Worm (Caenorhabditis elegans) whole organism, young adult: Measurements from ENCODE around the gene try-11.

Source experiments
- F10E7.11 ChIP-seq: sonication (generic microtip); optimal IDR thresholded peaks from 2 replicates; lab custom pipeline; 2017; ENCODE audit warnings: mild to moderate bottlenecking, missing genetic modification characterization, moderate library complexity, missing compliant biosample characterization
- F33H1.4 ChIP-seq: fragments of 200-800 bp; sonication (Bioruptor generic); IDR thresholded peaks from 2 replicates; pipeline ENCODE4 v1.3.6; 2022; ENCODE audit warnings: missing genetic modification reagents, missing genetic modification characterization, missing compliant biosample characterization
- F37B4.10 ChIP-seq: fragments of 200-800 bp; sonication (Bioruptor generic); IDR thresholded peaks from 2 replicates; pipeline ENCODE4 v1.3.6; 2022; ENCODE audit warnings: missing genetic modification characterization, missing compliant biosample characterization
- F52B5.7 ChIP-seq: sonication (generic microtip); optimal IDR thresholded peaks from 2 replicates; lab custom pipeline; 2016; ENCODE audit warnings: mild to moderate bottlenecking, missing genetic modification characterization, missing compliant biosample characterization
- F55B11.4 ChIP-seq: sonication (generic microtip); optimal IDR thresholded peaks from 2 replicates; lab custom pipeline; 2016; ENCODE audit warnings: missing compliant biosample characterization, missing genetic modification characterization, borderline replicate concordance; ENCODE audit not compliant: insufficient read depth
- F57C9.4 ChIP-seq: sonication (generic microtip); optimal IDR thresholded peaks from 2 replicates; lab custom pipeline; 2017; ENCODE audit warnings: mild to moderate bottlenecking, missing genetic modification characterization, missing compliant biosample characterization
- K11D2.4 ChIP-seq: fragments of 200-800 bp; sonication (Bioruptor generic); IDR thresholded peaks from 2 replicates; pipeline ENCODE4 v1.3.6; 2022; ENCODE audit warnings: missing genetic modification reagents, missing genetic modification characterization, missing compliant biosample characterization
- K12H6.12 ChIP-seq: fragments of 200-800 bp; sonication (Bioruptor generic); optimal IDR thresholded peaks from 2 replicates; lab custom pipeline; 2018; ENCODE audit warnings: mild to moderate bottlenecking, missing genetic modification characterization, missing compliant biosample characterization
- T07F8.4 ChIP-seq: sonication (generic microtip); optimal IDR thresholded peaks from 2 replicates; lab custom pipeline; 2016; ENCODE audit warnings: mild to moderate bottlenecking, missing genetic modification characterization, moderate library complexity, missing compliant biosample characterization
- Y56A3A.18 ChIP-seq: fragments of 200-800 bp; sonication (Bioruptor generic); IDR thresholded peaks from 2 replicates; pipeline ENCODE4 v1.3.6; 2022; ENCODE audit warnings: missing genetic modification reagents, missing genetic modification characterization, missing compliant biosample characterization
- Y95B8A.8 ChIP-seq: fragments of 200-800 bp; sonication (Bioruptor generic); IDR thresholded peaks from 2 replicates; pipeline ENCODE4 v1.3.6; 2022; ENCODE audit warnings: missing genetic modification reagents, missing genetic modification characterization, missing compliant biosample characterization
- ZK185.1 ChIP-seq: sonication (generic microtip); optimal IDR thresholded peaks from 2 replicates; lab custom pipeline; 2016; ENCODE audit warnings: mild to moderate bottlenecking, missing genetic modification characterization, missing compliant biosample characterization; ENCODE audit not compliant: poor library complexity, severe bottlenecking
- aptf-3 ChIP-seq: fragments of 200-800 bp; sonication (Bioruptor generic); IDR thresholded peaks from 2 replicates; pipeline ENCODE4 v1.3.6; 2022; ENCODE audit warnings: missing genetic modification characterization, missing compliant biosample characterization
- atf-7 ChIP-seq: sonication (generic microtip); optimal IDR thresholded peaks from 2 replicates; lab custom pipeline; 2017; ENCODE audit warnings: mild to moderate bottlenecking, missing genetic modification characterization, missing compliant biosample characterization
- bed-1 ChIP-seq: fragments of 200-800 bp; sonication (Bioruptor generic); IDR thresholded peaks from 2 replicates; pipeline ENCODE4 v1.3.6; 2022; ENCODE audit warnings: missing genetic modification reagents, missing genetic modification characterization, missing compliant biosample characterization
- cebp-1 ChIP-seq, 2 experiments: fragments of 200-800 bp in 1 of 2; sonication (Bioruptor generic) in 1 of 2; sonication (generic microtip) in 1 of 2; IDR thresholded peaks in 1 of 2; optimal IDR thresholded peaks in 1 of 2; 2 replicates each; pipeline versions ENCODE4 v1.3.6 to Lab custom; 2017 to 2022; ENCODE audit warnings: missing compliant biosample characterization in 2 of 2, missing genetic modification characterization in 2 of 2, mild to moderate bottlenecking in 1 of 2, missing genetic modification reagents in 1 of 2, moderate library complexity in 1 of 2
- cebp-2 ChIP-seq: fragments of 200-800 bp; sonication (Bioruptor generic); IDR thresholded peaks from 2 replicates; pipeline ENCODE4 v1.3.6; 2022; ENCODE audit warnings: missing genetic modification characterization, missing compliant biosample characterization
- ceh-27 ChIP-seq: fragments of 200-800 bp; sonication (Bioruptor generic); optimal IDR thresholded peaks from 2 replicates; lab custom pipeline; 2018; ENCODE audit warnings: mild to moderate bottlenecking, missing genetic modification characterization, moderate library complexity, missing compliant biosample characterization
- ceh-79 ChIP-seq: sonication (generic microtip); optimal IDR thresholded peaks from 2 replicates; lab custom pipeline; 2017; ENCODE audit warnings: mild to moderate bottlenecking, missing genetic modification characterization, missing compliant biosample characterization
- efl-1 ChIP-seq: fragments of 150-350 bp; optimal IDR thresholded peaks from 2 replicates; lab custom pipeline; 2014; ENCODE audit warnings: missing biosample characterization, missing genetic modification reagents, missing genetic modification characterization
- egl-18 ChIP-seq: fragments of 200-800 bp; sonication (Bioruptor generic); IDR thresholded peaks from 2 replicates; pipeline ENCODE4 v1.3.6; 2022; ENCODE audit warnings: missing genetic modification reagents, missing genetic modification characterization, missing compliant biosample characterization
- gei-17 ChIP-seq: fragments of 200-800 bp; sonication (Bioruptor generic); optimal IDR thresholded peaks from 2 replicates; lab custom pipeline; 2018; ENCODE audit warnings: mild to moderate bottlenecking, missing genetic modification characterization, missing compliant biosample characterization
- let-526 ChIP-seq: fragments of 200-800 bp; sonication (Bioruptor generic); IDR thresholded peaks from 2 replicates; pipeline ENCODE4 v1.3.6; 2022; ENCODE audit warnings: missing genetic modification reagents, missing genetic modification characterization, missing compliant biosample characterization
- lin-26 ChIP-seq: fragments of 200-800 bp; sonication (Bioruptor generic); IDR thresholded peaks from 2 replicates; pipeline ENCODE4 v1.3.6; 2022; ENCODE audit warnings: missing genetic modification reagents, missing genetic modification characterization, missing compliant biosample characterization
- lin-35 ChIP-seq, 3 experiments: fragments of 150-350 bp in 2 of 3; sonication (generic microtip) in 1 of 3; optimal IDR thresholded peaks; 2 replicates each; lab custom pipeline; 2014 to 2018; ENCODE audit warnings: missing biosample characterization in 3 of 3, missing genetic modification characterization in 3 of 3, missing genetic modification reagents in 3 of 3
- lin-40 ChIP-seq: sonication (generic microtip); optimal IDR thresholded peaks from 2 replicates; lab custom pipeline; 2016; ENCODE audit warnings: missing genetic modification characterization, mild to moderate bottlenecking, missing compliant biosample characterization, missing genotype, missing genetic modification reagents
- lin-54 ChIP-seq: fragments of 200-800 bp; sonication (Bioruptor generic); optimal IDR thresholded peaks from 2 replicates; lab custom pipeline; 2018; ENCODE audit warnings: mild to moderate bottlenecking, missing genetic modification characterization, missing compliant biosample characterization
- lir-1 ChIP-seq: fragments of 200-800 bp; sonication (Bioruptor generic); conservative IDR thresholded peaks from 2 replicates; pipeline ENCODE4 v1.3.6; 2022; ENCODE audit warnings: missing genetic modification reagents, missing genetic modification characterization, missing compliant biosample characterization
- lsy-27 ChIP-seq: sonication (generic microtip); optimal IDR thresholded peaks from 2 replicates; lab custom pipeline; 2017; ENCODE audit warnings: missing genetic modification characterization, mild to moderate bottlenecking, missing compliant biosample characterization, antibody characterized with exemption, missing genotype, borderline replicate concordance; ENCODE audit not compliant: insufficient read depth
- mcd-1 ChIP-seq: fragments of 200-800 bp; sonication (Bioruptor generic); IDR thresholded peaks from 2 replicates; pipeline ENCODE4 v1.3.6; 2022; ENCODE audit warnings: missing genetic modification reagents, missing genetic modification characterization, missing compliant biosample characterization
- mel-28 ChIP-seq: sonication (generic microtip); optimal IDR thresholded peaks from 2 replicates; lab custom pipeline; 2016; ENCODE audit warnings: borderline replicate concordance, mild to moderate bottlenecking, missing genetic modification characterization, missing compliant biosample characterization
- mes-4 ChIP-seq: sonication (generic microtip); optimal IDR thresholded peaks from 2 replicates; lab custom pipeline; 2016; ENCODE audit warnings: missing genotype, missing genetic modification characterization, missing compliant biosample characterization
- nfya-1 ChIP-seq: sonication (generic microtip); optimal IDR thresholded peaks from 2 replicates; lab custom pipeline; 2017; ENCODE audit warnings: antibody characterized with exemption, missing compliant biosample characterization, missing genetic modification characterization, borderline replicate concordance; ENCODE audit not compliant: insufficient read depth
- nhr-120 ChIP-seq: fragments of 200-800 bp; sonication (Bioruptor generic); IDR thresholded peaks from 2 replicates; pipeline ENCODE4 v1.3.6; 2022; ENCODE audit warnings: missing genetic modification characterization, missing compliant biosample characterization
- nhr-80 ChIP-seq: sonication (generic microtip); optimal IDR thresholded peaks from 2 replicates; lab custom pipeline; 2016; ENCODE audit warnings: missing genetic modification characterization, missing compliant biosample characterization
- pbrm-1 ChIP-seq: fragments of 200-800 bp; sonication (Bioruptor generic); IDR thresholded peaks from 2 replicates; pipeline ENCODE4 v1.3.6; 2022; ENCODE audit warnings: missing genetic modification reagents, missing genetic modification characterization, missing compliant biosample characterization
- sdz-38 ChIP-seq: sonication (generic microtip); optimal IDR thresholded peaks from 2 replicates; lab custom pipeline; 2016; ENCODE audit warnings: missing genotype, missing genetic modification characterization, missing compliant biosample characterization
- snpc-1.1 ChIP-seq: sonication (generic microtip); optimal IDR thresholded peaks from 2 replicates; lab custom pipeline; 2017; ENCODE audit warnings: missing genetic modification characterization, mild to moderate bottlenecking, missing compliant biosample characterization, antibody characterized with exemption, moderate library complexity, missing genotype, missing genetic modification reagents; ENCODE audit not compliant: insufficient read depth
- snpc-3.4 ChIP-seq: sonication (generic microtip); optimal IDR thresholded peaks from 2 replicates; lab custom pipeline; 2017; ENCODE audit warnings: missing genetic modification characterization, mild to moderate bottlenecking, missing compliant biosample characterization, antibody characterized with exemption, moderate library complexity, missing genotype, missing genetic modification reagents
- somi-1 ChIP-seq: fragments of 200-800 bp; sonication (Bioruptor generic); optimal IDR thresholded peaks from 2 replicates; lab custom pipeline; 2018; ENCODE audit warnings: mild to moderate bottlenecking, missing genetic modification characterization, missing compliant biosample characterization
- tlf-1 ChIP-seq: fragments of 200-800 bp; sonication (Bioruptor generic); optimal IDR thresholded peaks from 2 replicates; lab custom pipeline; 2018; ENCODE audit warnings: mild to moderate bottlenecking, missing genetic modification characterization, missing compliant biosample characterization
- unc-62 ChIP-seq: fragments of 150-350 bp; optimal IDR thresholded peaks from 2 replicates; lab custom pipeline; 2014; ENCODE audit warnings: missing biosample characterization, missing genetic modification reagents, missing genetic modification characterization
- xnd-1 ChIP-seq: sonication (generic microtip); optimal IDR thresholded peaks from 2 replicates; lab custom pipeline; 2016; ENCODE audit warnings: missing genotype, missing genetic modification reagents, missing genetic modification characterization, missing compliant biosample characterization
- zfh-2 ChIP-seq: fragments of 200-800 bp; sonication (Bioruptor generic); conservative IDR thresholded peaks from 2 replicates; pipeline ENCODE4 v1.3.6; 2022; ENCODE audit warnings: missing genetic modification reagents, missing genetic modification characterization, missing compliant biosample characterization
- ztf-18 ChIP-seq: sonication (generic microtip); optimal IDR thresholded peaks from 2 replicates; lab custom pipeline; 2016; ENCODE audit warnings: missing genotype, mild to moderate bottlenecking, missing genetic modification characterization, missing compliant biosample characterization

The try-11 gene

DNA sequence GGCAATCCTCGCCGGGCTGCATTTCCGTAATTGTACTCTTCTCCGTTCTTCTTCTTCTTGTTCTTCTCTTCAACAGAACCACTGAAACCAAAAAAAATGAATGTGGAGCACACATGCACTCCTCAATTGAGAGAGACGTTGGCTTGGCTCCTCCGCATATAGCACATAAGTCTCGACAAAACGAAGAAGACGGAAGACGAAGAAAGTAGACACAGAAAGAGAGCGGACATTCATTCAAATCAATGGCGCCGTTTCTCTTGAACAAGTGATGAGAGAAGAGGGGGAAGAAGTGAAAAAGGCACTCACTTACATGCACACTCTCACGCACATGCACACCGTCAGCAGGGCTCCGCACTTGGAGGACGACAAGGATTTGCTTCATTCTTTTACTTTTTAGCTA lies 14.0 kb upstream of the try-11 start, which contains the start of gene F25E5.9:
TSS of gene F25E5.9 (minus strand) at position 382 of the 400 bp plus-strand sequence.
- TF ChIP-seq unc-62 (GFP tag; lab: Kevin White, UChicago), result no peak
- TF ChIP-seq mcd-1, result peak; percentile 18; the same call in 1 of the 2 replicates
- no peak for TF ChIP-seq ceh-79 (tag; lab: Kevin White, UChicago)
- TF ChIP-seq lir-1, result no peak
- TF ChIP-seq F52B5.7, result peak; percentile 10
- no peak for TF ChIP-seq lin-26 (GFP tag; lab: Robert Waterston, UW)
- TF ChIP-seq K12H6.12, result no peak
- TF ChIP-seq lin-35 (GFP tag; optimal IDR thresholded peaks at IDR 0.05; lab: Kevin White, UChicago), result no peak
- no peak for TF ChIP-seq cebp-2 (GFP tag; lab: Robert Waterston, UW)
- TF ChIP-seq let-526 (GFP tag; lab: Robert Waterston, UW), result no peak
- no peak for TF ChIP-seq somi-1 (GFP tag; lab: Kevin White, UChicago)
- 0 out of 2 replicates have a peak, but pooled peaks have one; percentile 16 for TF ChIP-seq K11D2.4 (GFP tag; lab: Robert Waterston, UW)
- TF ChIP-seq snpc-3.4, result no peak
- no peak for TF ChIP-seq zfh-2 (GFP tag; lab: Robert Waterston, UW)
- TF ChIP-seq nfya-1 (tag; lab: Kevin White, UChicago), result no peak
- no peak for TF ChIP-seq efl-1
- TF ChIP-seq F10E7.11 (tag; lab: Kevin White, UChicago), result peak; percentile 63
- no peak for TF ChIP-seq tlf-1
- TF ChIP-seq ZK185.1 (tag; lab: Kevin White, UChicago), result no peak
- TF ChIP-seq, all 124 proteins: peak for 4

DNA sequence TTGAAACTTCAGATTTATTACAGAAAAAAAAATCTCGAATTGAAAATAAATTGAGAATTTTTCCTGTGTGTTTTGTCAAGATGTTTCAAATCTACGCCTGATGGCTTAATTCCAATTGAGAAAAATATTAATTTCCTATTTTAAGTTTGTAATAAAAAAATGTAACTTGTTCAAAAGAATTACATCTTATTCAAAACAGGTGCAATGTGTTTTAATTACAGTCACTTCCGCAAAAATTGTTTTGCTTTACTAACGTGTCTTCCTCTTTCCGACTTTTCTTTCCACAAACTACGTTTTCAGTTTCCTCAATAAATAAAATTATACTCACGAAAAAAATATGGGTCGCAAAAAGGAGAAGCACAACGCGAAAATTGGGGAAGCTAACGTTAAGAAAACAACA lies 13.5 kb upstream of the try-11 start, which contains the start of gene F25E5.16:
TSS of gene F25E5.16 (plus strand) at position 301 of the 400 bp plus-strand sequence.
- TF ChIP-seq Y56A3A.18 (GFP tag; lab: Robert Waterston, UW) (no peak), gei-17 (GFP tag; lab: Kevin White, UChicago) (no peak), F37B4.10 (GFP tag; lab: Robert Waterston, UW) (no peak), ceh-27 (GFP tag; lab: Kevin White, UChicago) (no peak), egl-18 (GFP tag; lab: Robert Waterston, UW) (no peak), cebp-1 (GFP tag; IDR thresholded peaks at IDR 0.05; lab: Robert Waterston, UW) (no peak), cebp-1 (tag; optimal IDR thresholded peaks at IDR 0.05; lab: Kevin White, UChicago) (no peak), ztf-18 (tag; lab: Kevin White, UChicago) (no peak), lsy-27 (tag; lab: Kevin White, UChicago) (no peak), F57C9.4 (tag; lab: Kevin White, UChicago) (no peak), F55B11.4 (no peak), sdz-38 (tag; lab: Kevin White, UChicago) (no peak), nhr-120 (no peak), let-526 (GFP tag; lab: Robert Waterston, UW) (no peak), aptf-3 (no peak), atf-7 (tag; lab: Kevin White, UChicago) (no peak), bed-1 (GFP tag; lab: Robert Waterston, UW) (no peak)

DNA sequence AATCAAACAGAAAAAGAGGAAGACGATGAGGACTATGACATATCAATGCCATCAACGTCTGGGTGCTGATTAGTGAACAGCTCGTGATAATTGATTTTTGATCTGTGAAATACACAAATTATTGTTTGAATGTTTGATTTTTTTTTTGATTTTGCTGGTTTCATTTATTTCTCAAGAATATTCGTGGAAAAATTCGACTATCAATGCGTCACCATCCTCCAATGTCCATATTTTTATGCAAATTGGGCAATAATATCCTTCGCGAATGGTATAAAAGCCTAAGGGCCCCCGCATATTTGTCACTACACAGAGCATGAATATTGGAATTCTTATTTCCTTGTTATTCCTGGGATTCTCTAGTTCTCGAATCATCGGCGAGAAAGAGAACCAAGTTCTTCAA lies 11.7 kb upstream of the try-11 start, which contains the start of gene try-13:
TSS of gene try-13 (plus strand) at position 301 of the 400 bp plus-strand sequence.
- TF ChIP-seq pbrm-1 (GFP tag; lab: Robert Waterston, UW) (no peak), mes-4 (tag; lab: Kevin White, UChicago) (no peak), T07F8.4 (no peak), xnd-1 (tag; lab: Kevin White, UChicago) (no peak), snpc-1.1 (no peak), nhr-80 (tag; lab: Kevin White, UChicago) (no peak), zfh-2 (GFP tag; lab: Robert Waterston, UW) (no peak), lir-1 (no peak), F52B5.7 (no peak), aptf-3 (no peak), lin-54 (GFP tag; lab: Kevin White, UChicago) (no peak), Y95B8A.8 (no peak), ztf-18 (tag; lab: Kevin White, UChicago) (no peak), mel-28 (tag; lab: Kevin White, UChicago) (no peak), F33H1.4 (GFP tag; lab: Robert Waterston, UW) (no peak), F57C9.4 (tag; lab: Kevin White, UChicago) (no peak), lin-40 (no peak)
